Fruit fly (Drosophila melanogaster) whole organism, wandering third instar larva: ENCODE measurements around the gene alpha-Man-IIb.

Experiments used
- Abd-B ChIP-seq: fragments of >200 bp; optimal IDR thresholded peaks from 2 replicates; lab custom pipeline; 2017; ENCODE audit warnings: missing biosample characterization, missing genetic modification characterization
- CG32264 ChIP-seq: fragments of 200-800 bp; sonication (Bioruptor generic); optimal IDR thresholded peaks from 2 replicates; lab custom pipeline; 2016; ENCODE audit warnings: missing biosample characterization, missing genetic modification characterization
- CG9705 ChIP-seq: fragments of 200-800 bp; sonication (Bioruptor generic); optimal IDR thresholded peaks from 2 replicates; lab custom pipeline; 2018; ENCODE audit warnings: missing biosample characterization, mild to moderate bottlenecking, missing genetic modification characterization
- CrebA ChIP-seq: fragments of 200-800 bp; sonication (Bioruptor generic); optimal IDR thresholded peaks from 2 replicates; lab custom pipeline; 2016; ENCODE audit warnings: missing biosample characterization, mild to moderate bottlenecking, missing genetic modification characterization, borderline replicate concordance
- Dfd ChIP-seq: fragments of >200 bp; optimal IDR thresholded peaks from 2 replicates; lab custom pipeline; 2017; ENCODE audit warnings: missing biosample characterization, missing genetic modification characterization
- Dif ChIP-seq: fragments of 200-275, 200-300 bp; sonication (Bioruptor generic); optimal IDR thresholded peaks from 2 replicates; lab custom pipeline; 2018; ENCODE audit warnings: missing biosample characterization, missing genetic modification characterization; ENCODE audit not compliant: partially characterized antibody
- GATAd ChIP-seq: sonication (Bioruptor generic); optimal IDR thresholded peaks from 2 replicates; lab custom pipeline; 2016; ENCODE audit warnings: missing biosample characterization, missing genetic modification characterization
- HLH106 ChIP-seq: fragments of 200-800 bp; optimal IDR thresholded peaks from 3 replicates; lab custom pipeline; 2019; ENCODE audit warnings: missing biosample characterization, mild to moderate bottlenecking, missing genetic modification characterization, moderate library complexity
- Hnf4 ChIP-seq: fragments of 200-800 bp; sonication (Bioruptor generic); optimal IDR thresholded peaks from 2 replicates; lab custom pipeline; 2016; ENCODE audit warnings: missing biosample characterization, mild to moderate bottlenecking, missing genetic modification characterization
- Hr78 ChIP-seq: fragments of >200 bp; optimal IDR thresholded peaks from 2 replicates; lab custom pipeline; 2017; ENCODE audit warnings: missing biosample characterization, missing genetic modification characterization
- Hr83 ChIP-seq: fragments of 200-300 bp; sonication (Bioruptor generic); optimal IDR thresholded peaks from 2 replicates; lab custom pipeline; 2016; ENCODE audit warnings: missing biosample characterization, mild to moderate bottlenecking, missing genetic modification characterization, moderate library complexity; ENCODE audit not compliant: poor library complexity, severe bottlenecking
- Jra ChIP-seq: sonication (Bioruptor generic); optimal IDR thresholded peaks from 2 replicates; lab custom pipeline; 2016; ENCODE audit warnings: missing biosample characterization, missing genetic modification characterization
- Mio ChIP-seq: sonication (Bioruptor generic); optimal IDR thresholded peaks from 2 replicates; lab custom pipeline; 2016; ENCODE audit warnings: missing biosample characterization, missing genetic modification characterization
- Myc ChIP-seq: fragments of >200 bp; optimal IDR thresholded peaks from 2 replicates; lab custom pipeline; 2017
- N ChIP-seq: fragments of >200 bp; optimal IDR thresholded peaks from 2 replicates; lab custom pipeline; 2018; ENCODE audit warnings: missing biosample characterization, missing external identifiers, missing genetic modification characterization
- OdsH ChIP-seq: fragments of 200-800 bp; sonication (Bioruptor generic); optimal IDR thresholded peaks from 2 replicates; lab custom pipeline; 2016; ENCODE audit warnings: missing biosample characterization, mild to moderate bottlenecking, missing genetic modification characterization
- Rel ChIP-seq, 2 experiments: fragments of 200-800 bp; sonication (Bioruptor generic) in 1 of 2; optimal IDR thresholded peaks; 2 replicates in 1 of 2; 3 replicates in 1 of 2; lab custom pipeline; 2016 to 2019; ENCODE audit warnings: mild to moderate bottlenecking in 2 of 2, missing biosample characterization in 2 of 2, missing genetic modification characterization in 2 of 2, moderate library complexity in 1 of 2
- Sp1 ChIP-seq: fragments of 200-800 bp; sonication (Bioruptor generic); optimal IDR thresholded peaks from 3 replicates; lab custom pipeline; 2019; ENCODE audit warnings: missing biosample characterization, mild to moderate bottlenecking, missing genetic modification characterization, moderate library complexity
- Vsx2 ChIP-seq: fragments of 200-300, 225-300 bp; sonication (Bioruptor generic); optimal IDR thresholded peaks from 2 replicates; lab custom pipeline; 2018; ENCODE audit warnings: missing biosample characterization, missing genetic modification characterization; ENCODE audit not compliant: partially characterized antibody
- br ChIP-seq: fragments of 200-800 bp; sonication (Bioruptor generic); optimal IDR thresholded peaks from 2 replicates; lab custom pipeline; 2016; ENCODE audit warnings: missing biosample characterization, missing genetic modification characterization
- brk ChIP-seq: fragments of 200-800 bp; sonication (Bioruptor generic); optimal IDR thresholded peaks from 2 replicates; lab custom pipeline; 2016; ENCODE audit warnings: missing biosample characterization, mild to moderate bottlenecking, missing genetic modification characterization
- dl ChIP-seq, 2 experiments: fragments of 175-275, 200-275 bp in 1 of 2; fragments of 200-275 bp in 1 of 2; sonication (Bioruptor generic); optimal IDR thresholded peaks; lab custom pipeline; 2018; ENCODE audit warnings: mild to moderate bottlenecking in 2 of 2, missing biosample characterization in 2 of 2, missing genetic modification characterization in 2 of 2, moderate library complexity in 2 of 2; ENCODE audit not compliant: partially characterized antibody in 2 of 2, insufficient read depth in 1 of 2
- dmrt93B ChIP-seq: fragments of 200-800 bp; sonication (Bioruptor generic); optimal IDR thresholded peaks from 2 replicates; lab custom pipeline; 2018; ENCODE audit warnings: missing biosample characterization, mild to moderate bottlenecking, missing genetic modification characterization
- dsf ChIP-seq: sonication (Bioruptor generic); optimal IDR thresholded peaks from 2 replicates; lab custom pipeline; 2016; ENCODE audit warnings: missing biosample characterization, missing genetic modification characterization, borderline replicate concordance
- ey ChIP-seq: fragments of 200-800 bp; sonication (Bioruptor generic); optimal IDR thresholded peaks from 2 replicates; lab custom pipeline; 2016; ENCODE audit warnings: missing biosample characterization, missing genetic modification characterization
- foxo ChIP-seq, 2 experiments: fragments of 200-800 bp; sonication (Bioruptor generic); optimal IDR thresholded peaks; 2 replicates in 1 of 2; 3 replicates in 1 of 2; lab custom pipeline; 2016 to 2017; ENCODE audit warnings: missing biosample characterization in 2 of 2, missing genetic modification characterization in 2 of 2
- fru ChIP-seq: fragments of 200-800 bp; sonication (Bioruptor generic); optimal IDR thresholded peaks from 3 replicates; lab custom pipeline; 2016; ENCODE audit warnings: missing biosample characterization, mild to moderate bottlenecking, missing genetic modification characterization
- h ChIP-seq: fragments of 200-800 bp; sonication (Bioruptor generic); optimal IDR thresholded peaks from 3 replicates; lab custom pipeline; 2016; ENCODE audit warnings: missing biosample characterization, mild to moderate bottlenecking, missing genetic modification characterization
- jim ChIP-seq: fragments of 175-275, 200-325 bp; sonication (Bioruptor generic); optimal IDR thresholded peaks from 2 replicates; lab custom pipeline; 2016; ENCODE audit warnings: missing biosample characterization, mild to moderate bottlenecking, missing genetic modification characterization
- lola ChIP-seq: fragments of >200 bp; optimal IDR thresholded peaks from 2 replicates; lab custom pipeline; 2017; ENCODE audit warnings: missing biosample characterization, missing genetic modification characterization
- pan ChIP-seq: fragments of >200 bp; optimal IDR thresholded peaks from 2 replicates; lab custom pipeline; 2017
- psq ChIP-seq: fragments of 200-800 bp; sonication (Bioruptor generic); optimal IDR thresholded peaks from 3 replicates; lab custom pipeline; 2017; ENCODE audit warnings: missing biosample characterization, mild to moderate bottlenecking, missing genetic modification characterization, moderate library complexity
- rgr ChIP-seq: fragments of 200-800 bp; sonication (Bioruptor generic); optimal IDR thresholded peaks from 3 replicates; lab custom pipeline; 2016; ENCODE audit warnings: missing biosample characterization, mild to moderate bottlenecking, missing genetic modification characterization
- sage ChIP-seq: fragments of 200-800 bp; sonication (Bioruptor generic); optimal IDR thresholded peaks from 2 replicates; lab custom pipeline; 2016; ENCODE audit warnings: missing biosample characterization, mild to moderate bottlenecking, missing genetic modification characterization
- sv ChIP-seq: fragments of 200-800 bp; sonication (Bioruptor generic); optimal IDR thresholded peaks from 3 replicates; lab custom pipeline; 2016; ENCODE audit warnings: missing biosample characterization, missing genetic modification characterization
- tai ChIP-seq: sonication (Bioruptor generic); optimal IDR thresholded peaks from 2 replicates; lab custom pipeline; 2016; ENCODE audit warnings: missing biosample characterization, missing genetic modification characterization
- usp ChIP-seq: fragments of >200 bp; optimal IDR thresholded peaks from 2 replicates; lab custom pipeline; 2017; ENCODE audit warnings: missing biosample characterization, missing genetic modification characterization
- woc ChIP-seq: sonication (Bioruptor generic); optimal IDR thresholded peaks from 2 replicates; lab custom pipeline; 2016; ENCODE audit warnings: missing biosample characterization, mild to moderate bottlenecking, missing genetic modification characterization

alpha-Man-IIb gene

dm6 chr3R:15792427-15792826 lies 11.6 kb upstream of the alpha-Man-IIb start, which contains the start of gene Acyp2:
Gene Acyp2, plus strand, starts transcription at chr3R:15792688.
- no peak for TF ChIP-seq dl (GFP tag; optimal IDR thresholded peaks at IDR 0.05; lab: Kevin White, UChicago; ENCODE audit: insufficient read depth in 1 of 2, partially characterized antibody in 2 of 2)
- peak; percentile 14 for TF ChIP-seq rgr
- TF ChIP-seq CG32264 (GFP tag; lab: Kevin White, UChicago), result no peak
- no peak for TF ChIP-seq dsf (GFP tag; lab: Kevin White, UChicago)
- no peak for TF ChIP-seq woc (GFP tag; lab: Kevin White, UChicago)
- TF ChIP-seq OdsH, result no peak
- TF ChIP-seq fru (GFP tag; lab: Kevin White, UChicago), result no peak
- TF ChIP-seq Hr83 (GFP tag; lab: Kevin White, UChicago), result peak; percentile 86
- peak; percentile 62 for TF ChIP-seq Jra (GFP tag; lab: Kevin White, UChicago)
- TF ChIP-seq psq, result no peak
- no peak for TF ChIP-seq usp (GFP tag; lab: Kevin White, UChicago)
- no peak for TF ChIP-seq Rel (GFP tag; optimal IDR thresholded peaks at IDR 0.05; lab: Kevin White, UChicago)
- TF ChIP-seq Rel (tag; optimal IDR thresholded peaks at IDR 0.05; lab: Kevin White, UChicago), result no peak
- TF ChIP-seq Hr78 (GFP tag; lab: Kevin White, UChicago), result no peak
- TF ChIP-seq lola (GFP tag; lab: Kevin White, UChicago), result no peak
- TF ChIP-seq Vsx2 (GFP tag; lab: Kevin White, UChicago), result no peak
- no peak for TF ChIP-seq Myc (lab: Kevin White, UChicago)
- no peak for TF ChIP-seq Dfd (GFP tag; lab: Kevin White, UChicago)
- peak; percentile 44 for TF ChIP-seq jim (GFP tag; lab: Kevin White, UChicago)
- TF ChIP-seq br (GFP tag; lab: Kevin White, UChicago), result no peak
- no peak for TF ChIP-seq GATAd (GFP tag; lab: Kevin White, UChicago)
- TF ChIP-seq N (GFP tag; lab: Kevin White, UChicago), result no peak
- TF ChIP-seq Hnf4 (GFP tag; lab: Kevin White, UChicago), result peak; percentile 69
- no peak for TF ChIP-seq Abd-B (GFP tag; lab: Kevin White, UChicago)
- no peak for TF ChIP-seq Sp1 (GFP tag; lab: Kevin White, UChicago)
- TF ChIP-seq Dif (GFP tag; lab: Kevin White, UChicago), result no peak
- peak; percentile 17 for TF ChIP-seq ey (GFP tag; lab: Kevin White, UChicago)
- no peak for TF ChIP-seq CrebA
- TF ChIP-seq sv (GFP tag; lab: Kevin White, UChicago), result peak; percentile 48
- no peak for TF ChIP-seq Mio
- TF ChIP-seq HLH106 (tag; lab: Kevin White, UChicago), result peak; percentile 26
- no peak for TF ChIP-seq brk (GFP tag; lab: Kevin White, UChicago)
- TF ChIP-seq h (GFP tag; lab: Kevin White, UChicago), result no peak
- peak in 1 of 2 experiments; percentile 53 for TF ChIP-seq foxo (GFP tag; optimal IDR thresholded peaks at IDR 0.05; lab: Kevin White, UChicago)
- no peak for TF ChIP-seq tai (GFP tag; lab: Kevin White, UChicago)
- TF ChIP-seq dmrt93B, result no peak
- TF ChIP-seq sage (GFP tag; lab: Kevin White, UChicago), result no peak
- peak; percentile 8 for TF ChIP-seq CG9705 (GFP tag; lab: Kevin White, UChicago)
- no peak for TF ChIP-seq pan (lab: Kevin White, UChicago)

dm6 chr3R:15793372-15793802 lies 10.7 kb upstream of the alpha-Man-IIb start, which contains the start of gene nsl1:
Gene nsl1, plus strand, starts transcription at chr3R:15793782.
- TF ChIP-seq brk (GFP tag; lab: Kevin White, UChicago) (peak; percentile 83), Sp1 (GFP tag; lab: Kevin White, UChicago) (peak; percentile 54), rgr (peak; percentile 83), foxo (GFP tag; optimal IDR thresholded peaks at IDR 0.05; lab: Kevin White, UChicago) (peak in 1 of 2 experiments; percentile 64), Myc (lab: Kevin White, UChicago) (peak; percentile 12), Jra (GFP tag; lab: Kevin White, UChicago) (peak; percentile 45), Abd-B (GFP tag; lab: Kevin White, UChicago) (no peak), ey (GFP tag; lab: Kevin White, UChicago) (peak; percentile 21), OdsH (peak; percentile 35), lola (GFP tag; lab: Kevin White, UChicago) (no peak), CG9705 (GFP tag; lab: Kevin White, UChicago) (peak; percentile 15), Dif (GFP tag; lab: Kevin White, UChicago) (peak; percentile 58), dmrt93B (peak; percentile 5), jim (GFP tag; lab: Kevin White, UChicago) (no peak), dl (GFP tag; optimal IDR thresholded peaks at IDR 0.05; lab: Kevin White, UChicago; ENCODE audit: insufficient read depth in 1 of 2, partially characterized antibody in 2 of 2) (no peak), pan (lab: Kevin White, UChicago) (no peak), h (GFP tag; lab: Kevin White, UChicago) (peak; percentile 66), HLH106 (tag; lab: Kevin White, UChicago) (peak; percentile 46), fru (GFP tag; lab: Kevin White, UChicago) (peak; percentile 52), Rel (GFP tag; optimal IDR thresholded peaks at IDR 0.05; lab: Kevin White, UChicago) (peak; percentile 52), Rel (tag; optimal IDR thresholded peaks at IDR 0.05; lab: Kevin White, UChicago) (peak; percentile 25), Hnf4 (GFP tag; lab: Kevin White, UChicago) (peak; percentile 73), dsf (GFP tag; lab: Kevin White, UChicago) (peak; percentile 24), psq (peak; percentile 25), br (GFP tag; lab: Kevin White, UChicago) (peak; percentile 24)
